Worm (Caenorhabditis elegans) whole organism, early embryonic: Measurements from ENCODE around the gene mai-2.

Experiments
- B0310.2 ChIP-seq: sonication (generic microtip); optimal IDR thresholded peaks from 2 replicates; lab custom pipeline; 2016; ENCODE audit warnings: mild to moderate bottlenecking, missing genetic modification characterization, missing compliant biosample characterization
- F13C5.2 ChIP-seq: sonication (generic microtip); optimal IDR thresholded peaks from 2 replicates; lab custom pipeline; 2017; ENCODE audit warnings: mild to moderate bottlenecking, missing genetic modification characterization, inconsistent platforms, missing compliant biosample characterization
- aly-1 ChIP-seq: sonication (generic microtip); optimal IDR thresholded peaks from 2 replicates; lab custom pipeline; 2016; ENCODE audit warnings: missing genetic modification characterization, missing compliant biosample characterization
- ama-1 ChIP-seq: fragments of 150-350 bp; optimal IDR thresholded peaks from 2 replicates; lab custom pipeline; 2014
- ceh-36 ChIP-seq: sonication (generic microtip); optimal IDR thresholded peaks from 2 replicates; lab custom pipeline; 2016; ENCODE audit warnings: missing genetic modification characterization, inconsistent platforms, missing compliant biosample characterization
- ets-7 ChIP-seq: sonication (generic microtip); optimal IDR thresholded peaks from 2 replicates; lab custom pipeline; 2016; ENCODE audit warnings: missing genotype, missing genetic modification characterization, missing compliant biosample characterization
- flt-1 ChIP-seq: fragments of 200-800 bp; sonication (Bioruptor generic); IDR thresholded peaks from 2 replicates; pipeline ENCODE4 v1.3.6; 2022; ENCODE audit warnings: missing genetic modification characterization, missing compliant biosample characterization
- hmg-4 ChIP-seq: fragments of 200-800 bp; sonication (Bioruptor generic); optimal IDR thresholded peaks from 2 replicates; lab custom pipeline; 2018; ENCODE audit warnings: mild to moderate bottlenecking, missing genetic modification characterization, missing compliant biosample characterization
- hnd-1 ChIP-seq: sonication (generic microtip); optimal IDR thresholded peaks from 2 replicates; lab custom pipeline; 2016; ENCODE audit warnings: missing genetic modification characterization, missing compliant biosample characterization
- pes-1 ChIP-seq: fragments of 200-800 bp; sonication (Bioruptor generic); IDR thresholded peaks from 2 replicates; pipeline ENCODE4 v1.3.6; 2022; ENCODE audit warnings: missing genetic modification reagents, missing genetic modification characterization, missing compliant biosample characterization
- scrt-1 ChIP-seq: fragments of 200-800 bp; sonication (Bioruptor generic); IDR thresholded peaks from 2 replicates; pipeline ENCODE4 v1.3.6; 2022; ENCODE audit warnings: missing genetic modification characterization, missing compliant biosample characterization
- sea-1 ChIP-seq: fragments of 200-800 bp; sonication (Bioruptor generic); conservative IDR thresholded peaks from 2 replicates; pipeline ENCODE4 v1.3.6; 2022; ENCODE audit warnings: missing genetic modification characterization, missing compliant biosample characterization
- tbx-11 ChIP-seq: fragments of 200-800 bp; sonication (Bioruptor generic); IDR thresholded peaks from 2 replicates; pipeline ENCODE4 v1.3.6; 2022; ENCODE audit warnings: missing genetic modification characterization, missing compliant biosample characterization
- tra-4 ChIP-seq: sonication (generic microtip); optimal IDR thresholded peaks from 2 replicates; lab custom pipeline; 2017; ENCODE audit warnings: missing genetic modification characterization, missing compliant biosample characterization

ce11 chrIV:3384593-3384992 lies 1.1 kb upstream of the mai-2 start:
- TF ChIP-seq ets-7 (tag; lab: Kevin White, UChicago) (no peak), ama-1 (no peak), ceh-36 (no peak), flt-1 (GFP tag; lab: Robert Waterston, UW) (no peak), sea-1 (no peak), tbx-11 (GFP tag; lab: Robert Waterston, UW) (no peak), pes-1 (GFP tag; lab: Robert Waterston, UW) (no peak), tra-4 (tag; lab: Kevin White, UChicago) (no peak), B0310.2 (tag; lab: Kevin White, UChicago) (no peak), scrt-1 (GFP tag; lab: Robert Waterston, UW) (no peak), aly-1 (tag; lab: Kevin White, UChicago) (no peak), F13C5.2 (tag; lab: Kevin White, UChicago) (no peak), hnd-1 (tag; lab: Kevin White, UChicago) (no peak), hmg-4 (peak; percentile 19)
